Fruit fly (Drosophila melanogaster) whole organism, embryonic: Measurements from ENCODE around the gene betaNACtes3.
A peak's percentile ranks its signal among the peaks of the same experiment; 100 is the strongest.

Experiments used
- Antp ChIP-seq: fragments of 200-800 bp; sonication (Bioruptor generic); optimal IDR thresholded peaks from 3 replicates; lab custom pipeline; 2016; ENCODE audit warnings: missing biosample characterization, missing genetic modification characterization
- B-H2 ChIP-seq: fragments of 200-800 bp; sonication (Bioruptor generic); optimal IDR thresholded peaks from 2 replicates; lab custom pipeline; 2018; ENCODE audit warnings: missing biosample characterization, mild to moderate bottlenecking, missing genetic modification characterization
- Blimp-1 ChIP-seq: fragments of 200-800 bp; sonication (Bioruptor generic); optimal IDR thresholded peaks from 3 replicates; lab custom pipeline; 2018; ENCODE audit warnings: missing biosample characterization, missing genetic modification characterization, mild to moderate bottlenecking, moderate library complexity, missing genetic modification reagents
- C15 ChIP-seq: fragments of 200-800 bp; sonication (Bioruptor generic); IDR thresholded peaks from 3 replicates; pipeline ENCODE4 v1.3.6; 2022; ENCODE audit warnings: missing biosample characterization, missing genetic modification characterization
- CG10321 ChIP-seq: fragments of 200-800 bp; sonication (Bioruptor generic); IDR thresholded peaks from 2 replicates; pipeline ENCODE4 v1.3.6; 2022; ENCODE audit warnings: missing biosample characterization, missing genetic modification characterization
- CG10979 ChIP-seq: fragments of 200-800 bp; sonication (Bioruptor generic); optimal IDR thresholded peaks from 2 replicates; lab custom pipeline; 2018; ENCODE audit warnings: missing biosample characterization, mild to moderate bottlenecking, missing genetic modification characterization, moderate library complexity
- CG11504 ChIP-seq: fragments of 200-800 bp; sonication (Bioruptor generic); optimal IDR thresholded peaks from 3 replicates; lab custom pipeline; 2019; ENCODE audit warnings: missing biosample characterization, mild to moderate bottlenecking, missing genetic modification characterization, moderate library complexity
- CG11696 ChIP-seq: fragments of 200-800 bp; sonication (Bioruptor generic); IDR thresholded peaks from 2 replicates; pipeline ENCODE4 v1.3.6; 2022; ENCODE audit warnings: missing biosample characterization, missing genetic modification characterization
- CG12299 ChIP-seq: fragments of 200-800 bp; sonication (Bioruptor generic); optimal IDR thresholded peaks from 2 replicates; lab custom pipeline; 2018; ENCODE audit warnings: missing biosample characterization, mild to moderate bottlenecking, missing genetic modification characterization
- CG12391 ChIP-seq: fragments of 200-800 bp; sonication (Bioruptor generic); optimal IDR thresholded peaks from 3 replicates; lab custom pipeline; 2018; ENCODE audit warnings: missing biosample characterization, mild to moderate bottlenecking, missing genetic modification characterization, moderate library complexity
- CG17385 ChIP-seq: fragments of 200-800 bp; sonication (Bioruptor generic); optimal IDR thresholded peaks from 3 replicates; lab custom pipeline; 2018; ENCODE audit warnings: missing biosample characterization, mild to moderate bottlenecking, missing genetic modification characterization
- CG2120 ChIP-seq: fragments of 200-800 bp; sonication (Bioruptor generic); optimal IDR thresholded peaks from 3 replicates; lab custom pipeline; 2016; ENCODE audit warnings: missing biosample characterization, missing genetic modification characterization
- CG2678 ChIP-seq: fragments of 200-800 bp; sonication (Bioruptor generic); optimal IDR thresholded peaks from 3 replicates; lab custom pipeline; 2019; ENCODE audit warnings: missing biosample characterization, mild to moderate bottlenecking, missing genetic modification characterization, moderate library complexity
- CG2712 ChIP-seq: fragments of 200-800 bp; optimal IDR thresholded peaks from 3 replicates; lab custom pipeline; 2019; ENCODE audit warnings: missing biosample characterization, mild to moderate bottlenecking, missing genetic modification characterization, moderate library complexity
- CG32767 ChIP-seq: fragments of 200-800 bp; sonication (Bioruptor generic); IDR thresholded peaks from 2 replicates; pipeline ENCODE4 v1.3.6; 2022; ENCODE audit warnings: missing biosample characterization, missing genetic modification characterization
- CG6791 ChIP-seq: fragments of 200-800 bp; sonication (Bioruptor generic); IDR thresholded peaks from 3 replicates; pipeline ENCODE4 v1.3.6; 2022; ENCODE audit warnings: missing biosample characterization, missing genetic modification characterization; ENCODE audit not compliant: partially characterized antibody
- CG7839 ChIP-seq: fragments of 200-800 bp; sonication (Bioruptor generic); optimal IDR thresholded peaks from 3 replicates; lab custom pipeline; 2018; ENCODE audit warnings: missing biosample characterization, mild to moderate bottlenecking, missing genetic modification characterization, moderate library complexity
- CG7928 ChIP-seq: fragments of 200-800 bp; sonication (Bioruptor generic); optimal IDR thresholded peaks from 2 replicates; lab custom pipeline; 2017; ENCODE audit warnings: missing biosample characterization, mild to moderate bottlenecking, missing genetic modification characterization
- CG8478 ChIP-seq: fragments of >200 bp; optimal IDR thresholded peaks from 2 replicates; lab custom pipeline; 2018
- CG9817 ChIP-seq: fragments of 200-800 bp; sonication (Bioruptor generic); optimal IDR thresholded peaks from 2 replicates; lab custom pipeline; 2018; ENCODE audit warnings: missing biosample characterization, mild to moderate bottlenecking, missing genetic modification characterization, moderate library complexity
- CoRest ChIP-seq: fragments of 200-800 bp; sonication (Bioruptor generic); optimal IDR thresholded peaks from 3 replicates; lab custom pipeline; 2018; ENCODE audit warnings: missing biosample characterization, mild to moderate bottlenecking, missing genetic modification characterization, moderate library complexity
- D ChIP-seq, 2 experiments: fragments of 200-800 bp in 1 of 2; fragments of >200 bp in 1 of 2; sonication (Bioruptor generic) in 1 of 2; optimal IDR thresholded peaks; 2 replicates in 1 of 2; 3 replicates in 1 of 2; lab custom pipeline; 2017; ENCODE audit warnings: mild to moderate bottlenecking in 1 of 2, missing biosample characterization in 1 of 2, missing genetic modification characterization in 1 of 2, missing genetic modification reagents in 1 of 2
- GATAe ChIP-seq: fragments of 200-800 bp; sonication (Bioruptor generic); conservative IDR thresholded peaks from 2 replicates; pipeline ENCODE4 v1.3.6; 2022; ENCODE audit warnings: missing biosample characterization, missing genetic modification characterization
- Hmr ChIP-seq: fragments of 200-800 bp; sonication (Bioruptor generic); optimal IDR thresholded peaks from 3 replicates; lab custom pipeline; 2017; ENCODE audit warnings: mild to moderate bottlenecking, missing biosample characterization, missing genetic modification reagents, missing genetic modification characterization
- MESR4 ChIP-seq: fragments of 200-800 bp; sonication (Bioruptor generic); optimal IDR thresholded peaks from 2 replicates; lab custom pipeline; 2018; ENCODE audit warnings: missing biosample characterization, mild to moderate bottlenecking, missing genetic modification characterization, moderate library complexity
- Med ChIP-seq: fragments of 200-800 bp; sonication (Bioruptor generic); peaks from one replicate; lab custom pipeline; 2016; ENCODE audit warnings: missing biosample characterization, missing genetic modification characterization, mild to moderate bottlenecking, inconsistent platforms, moderate library complexity
- Neu2 ChIP-seq: fragments of 200-800 bp; sonication (Bioruptor generic); optimal IDR thresholded peaks from 3 replicates; lab custom pipeline; 2016; ENCODE audit warnings: missing biosample characterization, missing genetic modification characterization, borderline replicate concordance
- Pdp1 ChIP-seq, 2 experiments: fragments of 200-800 bp; sonication (Bioruptor generic); optimal IDR thresholded peaks; 3 replicates each; lab custom pipeline; 2016; ENCODE audit warnings: missing biosample characterization in 2 of 2, missing genetic modification characterization in 2 of 2, mild to moderate bottlenecking in 1 of 2, moderate library complexity in 1 of 2
- Sox102F ChIP-seq: fragments of 200-800 bp; sonication (Bioruptor generic); optimal IDR thresholded peaks from 2 replicates; lab custom pipeline; 2018; ENCODE audit warnings: missing biosample characterization, mild to moderate bottlenecking, missing genetic modification characterization, moderate library complexity
- Ssrp ChIP-seq: fragments of 200-800 bp; sonication (Bioruptor generic); optimal IDR thresholded peaks from 2 replicates; lab custom pipeline; 2018; ENCODE audit warnings: missing biosample characterization, mild to moderate bottlenecking, missing genetic modification characterization, moderate library complexity
- Xrp1 ChIP-seq: fragments of 200-800 bp; sonication (Bioruptor generic); IDR thresholded peaks from 2 replicates; pipeline ENCODE4 v1.3.6; 2022; ENCODE audit warnings: missing biosample characterization, missing genetic modification characterization
- bsh ChIP-seq, 2 experiments: fragments of 200-800 bp; sonication (Bioruptor generic); optimal IDR thresholded peaks; 2 replicates each; lab custom pipeline; 2017 to 2018; ENCODE audit warnings: mild to moderate bottlenecking in 2 of 2, missing biosample characterization in 2 of 2, missing genetic modification characterization in 2 of 2, moderate library complexity in 1 of 2
- dysf ChIP-seq: fragments of 200-800 bp; sonication (Bioruptor generic); IDR thresholded peaks from 3 replicates; pipeline ENCODE4 v1.3.6; 2022; ENCODE audit warnings: missing biosample characterization, missing genetic modification characterization
- fd64A ChIP-seq: fragments of 200-800 bp; sonication (Bioruptor generic); optimal IDR thresholded peaks from 3 replicates; lab custom pipeline; 2018; ENCODE audit warnings: missing biosample characterization, mild to moderate bottlenecking, missing genetic modification characterization
- gce ChIP-seq: fragments of 200-800 bp; sonication (Bioruptor generic); IDR thresholded peaks from 3 replicates; pipeline ENCODE4 v1.3.6; 2022; ENCODE audit warnings: missing biosample characterization, missing genetic modification characterization
- ham ChIP-seq: fragments of 200-800 bp; sonication (Bioruptor generic); IDR thresholded peaks from 2 replicates; pipeline ENCODE4 v1.3.6; 2022; ENCODE audit warnings: missing biosample characterization, missing genetic modification characterization
- ind ChIP-seq: fragments of 200-800 bp; sonication (Bioruptor generic); optimal IDR thresholded peaks from 3 replicates; lab custom pipeline; 2016; ENCODE audit warnings: missing biosample characterization, missing genetic modification characterization
- jumu ChIP-seq: fragments of 200-800 bp; sonication (Bioruptor generic); optimal IDR thresholded peaks from 3 replicates; lab custom pipeline; 2016; ENCODE audit warnings: missing biosample characterization, missing genetic modification characterization
- kay ChIP-seq: fragments of 200-800 bp; sonication (Bioruptor generic); optimal IDR thresholded peaks from 2 replicates; lab custom pipeline; 2016; ENCODE audit warnings: missing biosample characterization, missing genetic modification characterization
- lab ChIP-seq: fragments of 200-800 bp; sonication (Bioruptor generic); optimal IDR thresholded peaks from 3 replicates; lab custom pipeline; 2017; ENCODE audit warnings: missing biosample characterization, missing genetic modification characterization, mild to moderate bottlenecking, moderate library complexity, missing genetic modification reagents
- lmd ChIP-seq: fragments of 200-800 bp; sonication (Bioruptor generic); IDR thresholded peaks from 2 replicates; pipeline ENCODE4 v1.3.6; 2022; ENCODE audit warnings: missing biosample characterization, missing genetic modification characterization
- pan ChIP-seq, 4 experiments: fragments of >200 bp in 3 of 4; fragments of 200-800 bp in 1 of 4; sonication (Bioruptor generic) in 1 of 4; optimal IDR thresholded peaks in 3 of 4; IDR thresholded peaks in 1 of 4; 2 replicates each; pipeline versions ENCODE4 v1.3.6 to Lab custom; 2017 to 2022; ENCODE audit warnings: missing biosample characterization in 2 of 4, missing genetic modification characterization in 2 of 4, mixed read lengths in 1 of 4
- prd ChIP-seq, 3 experiments: fragments of >200 bp in 2 of 3; fragments of 200-800 bp in 1 of 3; sonication (Bioruptor generic) in 1 of 3; optimal IDR thresholded peaks in 2 of 3; IDR thresholded peaks in 1 of 3; 2 replicates in 2 of 3; 3 replicates in 1 of 3; pipeline versions ENCODE4 v1.3.6 to Lab custom; 2017 to 2022; ENCODE audit warnings: missing biosample characterization in 1 of 3, missing genetic modification characterization in 1 of 3
- row ChIP-seq: fragments of 200-800 bp; sonication (Bioruptor generic); IDR thresholded peaks from 3 replicates; pipeline ENCODE4 v1.3.6; 2022; ENCODE audit warnings: missing biosample characterization, missing genetic modification characterization
- sens ChIP-seq: fragments of 200-800 bp; sonication (Bioruptor generic); peaks from one replicate; lab custom pipeline; 2016; ENCODE audit warnings: missing biosample characterization, missing genetic modification characterization
- sens-2 ChIP-seq: fragments of 200-800 bp; sonication (Bioruptor generic); IDR thresholded peaks from 2 replicates; pipeline ENCODE4 v1.3.6; 2022; ENCODE audit warnings: missing biosample characterization, missing genetic modification characterization
- sob ChIP-seq: fragments of 200-800 bp; sonication (Bioruptor generic); IDR thresholded peaks from 2 replicates; pipeline ENCODE4 v1.3.6; 2022; ENCODE audit warnings: missing biosample characterization, missing genetic modification characterization
- yki ChIP-seq: fragments of >200 bp; optimal IDR thresholded peaks from 3 replicates; lab custom pipeline; 2018

The betaNACtes3 gene

DNA sequence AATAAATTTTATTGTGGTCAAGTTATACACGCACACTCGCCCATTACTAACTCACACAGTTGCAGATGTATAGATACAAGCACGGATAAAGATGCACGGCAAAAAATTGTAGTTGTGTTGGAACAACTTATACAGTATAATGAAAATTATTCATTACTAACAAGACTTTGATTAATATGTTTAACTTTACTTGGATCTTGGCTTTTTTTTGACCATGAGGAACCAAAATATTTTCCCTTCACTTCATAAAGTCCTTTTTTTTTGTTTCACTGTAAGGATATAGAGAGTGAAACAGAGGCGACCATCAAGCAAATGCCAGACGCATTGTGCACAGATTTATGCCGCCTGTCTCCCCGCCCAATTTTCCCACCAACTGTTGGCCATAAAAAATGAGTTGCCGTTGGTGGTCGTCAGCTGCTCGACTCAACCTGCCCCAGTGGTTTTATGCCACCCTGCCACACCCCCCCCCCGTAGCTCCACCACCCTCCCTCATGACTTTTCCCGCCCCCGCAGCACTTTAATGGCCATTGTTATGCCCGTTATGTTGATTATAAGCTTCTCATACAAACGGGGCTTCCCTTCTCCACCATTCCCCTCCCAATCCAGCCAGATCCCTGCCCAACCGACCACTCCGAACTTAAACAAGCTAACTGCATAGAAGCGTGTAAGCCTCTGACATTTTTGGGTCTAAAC is 47.0 kb upstream of the betaNACtes3 start (continued):
- TF ChIP-seq CG12299 (no peak), CG2678 (tag; lab: Kevin White, UChicago) (peak; percentile 40), Neu2 (GFP tag; lab: Kevin White, UChicago) (no peak), CG10321 (GFP tag; lab: Robert Waterston, UW) (no peak), C15 (no peak), CG7839 (tag; lab: Kevin White, UChicago) (peak; percentile 23), kay (GFP tag; lab: Kevin White, UChicago) (no peak), CG11504 (tag; lab: Kevin White, UChicago) (peak; percentile 52), jumu (GFP tag; lab: Kevin White, UChicago) (no peak), prd (optimal IDR thresholded peaks at IDR 0.05; lab: Kevin White, UChicago) (no peak), prd (GFP tag; IDR thresholded peaks at IDR 0.05; lab: Robert Waterston, UW) (no peak), ham (GFP tag; lab: Robert Waterston, UW) (no peak), yki (lab: Kevin White, UChicago) (no peak), CG2712 (tag; lab: Kevin White, UChicago) (no peak), sens-2 (GFP tag; lab: Robert Waterston, UW) (no peak), fd64A (GFP tag; lab: Kevin White, UChicago) (no peak), MESR4 (GFP tag; lab: Kevin White, UChicago) (no peak), Pdp1 (GFP tag; optimal IDR thresholded peaks at IDR 0.05; lab: Kevin White, UChicago) (no peak), CG17385 (GFP tag; lab: Kevin White, UChicago) (no peak), CG6791 (GFP tag; lab: Robert Waterston, UW) (no peak), D (optimal IDR thresholded peaks at IDR 0.05; lab: Kevin White, UChicago) (no peak), D (GFP tag; optimal IDR thresholded peaks at IDR 0.05; lab: Kevin White, UChicago) (peak; percentile 2), CG12391 (tag; lab: Kevin White, UChicago) (no peak), pan (optimal IDR thresholded peaks at IDR 0.05; lab: Kevin White, UChicago) (no peak), pan (GFP tag; optimal IDR thresholded peaks at IDR 0.05 in 1 of 2, IDR thresholded peaks at IDR 0.05 in 1 of 2) (peak in 1 of 2 experiments; percentile 26), CG32767 (no peak), Antp (GFP tag; lab: Kevin White, UChicago) (no peak), lmd (GFP tag; lab: Robert Waterston, UW) (peak; percentile 38), CG2120 (GFP tag; lab: Kevin White, UChicago) (peak; percentile 10), Ssrp (tag; lab: Kevin White, UChicago) (no peak), CG7928 (no peak), lab (GFP tag; lab: Kevin White, UChicago) (peak; percentile 37), B-H2 (GFP tag; lab: Kevin White, UChicago) (no peak), Hmr (GFP tag; lab: Kevin White, UChicago) (peak; percentile 4), dysf (GFP tag; lab: Robert Waterston, UW) (0 out of 3 replicates have a peak, but pooled peaks have one; percentile 23), CG11696 (no peak), CG8478 (no peak), Sox102F (GFP tag; lab: Kevin White, UChicago) (peak; percentile 39), CoRest (tag; lab: Kevin White, UChicago) (no peak), sens (peak; percentile 63), CG9817 (tag; lab: Kevin White, UChicago) (no peak), sob (GFP tag; lab: Robert Waterston, UW) (peak; percentile 11; the same call in 1 of the 2 replicates), CG10979 (tag; lab: Kevin White, UChicago) (peak; percentile 11), Xrp1 (GFP tag; lab: Robert Waterston, UW) (peak; percentile 21; the same call in 1 of the 2 replicates), ind (GFP tag; lab: Kevin White, UChicago) (peak; percentile 1), bsh (GFP tag; optimal IDR thresholded peaks at IDR 0.05; lab: Kevin White, UChicago) (peak in 1 of 2 experiments; percentile 14), Blimp-1 (GFP tag; lab: Kevin White, UChicago) (no peak), GATAe (GFP tag; lab: Robert Waterston, UW) (no peak), Med (peak; percentile 57), row (GFP tag; lab: Robert Waterston, UW) (peak; percentile 45; the same call in 2 of the 3 replicates), gce (GFP tag; lab: Robert Waterston, UW) (no peak)
